Worm (Caenorhabditis elegans) whole organism, young adult: ENCODE results near the gene Y50E8A.22.

ENCODE experiments used
- F49E8.2 ChIP-seq: sonication (generic microtip); optimal IDR thresholded peaks from 3 replicates; lab custom pipeline; 2017; ENCODE audit warnings: missing genetic modification characterization, mild to moderate bottlenecking, missing compliant biosample characterization, antibody characterized with exemption, moderate library complexity; ENCODE audit not compliant: insufficient read depth
- Y67H2A.10 ChIP-seq: fragments of 200-800 bp; sonication (Bioruptor generic); conservative IDR thresholded peaks from 2 replicates; pipeline ENCODE4 v1.3.6; 2022; ENCODE audit warnings: missing genetic modification reagents, missing genetic modification characterization, missing compliant biosample characterization
- ZK185.1 ChIP-seq: sonication (generic microtip); optimal IDR thresholded peaks from 2 replicates; lab custom pipeline; 2016; ENCODE audit warnings: mild to moderate bottlenecking, missing genetic modification characterization, missing compliant biosample characterization; ENCODE audit not compliant: poor library complexity, severe bottlenecking
- athp-1 ChIP-seq: sonication (generic microtip); optimal IDR thresholded peaks from 2 replicates; lab custom pipeline; 2017; ENCODE audit warnings: mild to moderate bottlenecking, missing genetic modification characterization, missing compliant biosample characterization
- dpl-1 ChIP-seq: fragments of 150-350 bp; optimal IDR thresholded peaks from 2 replicates; lab custom pipeline; 2014; ENCODE audit warnings: missing biosample characterization, missing genetic modification reagents, missing genetic modification characterization
- ets-4 ChIP-seq: fragments of 200-800 bp; sonication (Bioruptor generic); optimal IDR thresholded peaks from 2 replicates; lab custom pipeline; 2018; ENCODE audit warnings: mild to moderate bottlenecking, missing genetic modification characterization, missing compliant biosample characterization
- lag-1 ChIP-seq: fragments of 200-800 bp; sonication (Bioruptor generic); IDR thresholded peaks from 2 replicates; pipeline ENCODE4 v1.3.6; 2022; ENCODE audit warnings: missing genetic modification reagents, missing genetic modification characterization, missing compliant biosample characterization
- lin-40 ChIP-seq: sonication (generic microtip); optimal IDR thresholded peaks from 2 replicates; lab custom pipeline; 2016; ENCODE audit warnings: missing genetic modification characterization, mild to moderate bottlenecking, missing compliant biosample characterization, missing genotype, missing genetic modification reagents
- mes-4 ChIP-seq: sonication (generic microtip); optimal IDR thresholded peaks from 2 replicates; lab custom pipeline; 2016; ENCODE audit warnings: missing genotype, missing genetic modification characterization, missing compliant biosample characterization
- unc-62 ChIP-seq: fragments of 150-350 bp; optimal IDR thresholded peaks from 2 replicates; lab custom pipeline; 2014; ENCODE audit warnings: missing biosample characterization, missing genetic modification reagents, missing genetic modification characterization
- ztf-25 ChIP-seq: fragments of 200-800 bp; sonication (Bioruptor generic); IDR thresholded peaks from 2 replicates; pipeline ENCODE4 v1.3.6; 2022; ENCODE audit warnings: missing genetic modification reagents, missing genetic modification characterization, missing compliant biosample characterization

DNA sequence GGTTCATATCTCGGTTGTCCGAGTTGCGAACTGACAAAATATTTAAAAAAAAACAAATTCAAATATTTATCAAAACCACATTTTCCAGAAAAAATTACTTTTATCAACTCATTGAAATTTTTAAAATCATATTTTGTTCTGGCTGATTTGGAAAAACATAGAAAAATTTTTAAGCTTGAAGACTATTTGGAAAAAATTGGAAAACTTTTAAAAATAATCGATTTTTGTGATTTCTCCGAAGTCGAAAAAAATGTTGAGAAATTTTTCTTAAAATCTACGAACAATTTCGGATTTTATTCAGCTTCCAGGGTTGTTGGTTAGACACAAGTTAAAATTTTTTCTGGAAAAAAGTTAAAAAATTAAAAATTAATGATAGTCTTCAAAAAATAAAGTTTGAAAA lies 12.0 kb downstream of the Y50E8A.22 start, which contains the start of gene Y50E8A.5:
- no peak for TF ChIP-seq ets-4 (GFP tag; lab: Kevin White, UChicago)
- no peak for TF ChIP-seq athp-1
- no peak for TF ChIP-seq lag-1
- TF ChIP-seq ztf-25 (GFP tag; lab: Robert Waterston, UW) = no peak
- TF ChIP-seq ZK185.1 (tag; lab: Kevin White, UChicago) = no peak
- TF ChIP-seq unc-62 (GFP tag; lab: Kevin White, UChicago) = no peak
- no peak for TF ChIP-seq dpl-1 (GFP tag; lab: Kevin White, UChicago)
- no peak for TF ChIP-seq lin-40 (tag; lab: Kevin White, UChicago)
- TF ChIP-seq Y67H2A.10 (GFP tag; lab: Robert Waterston, UW) = no peak
- TF ChIP-seq F49E8.2 (tag; lab: Kevin White, UChicago) = no peak
- TF ChIP-seq mes-4 (tag; lab: Kevin White, UChicago) = no peak
